Worm (Caenorhabditis elegans) whole organism, mixed stage, embryonic: Measurements from ENCODE around the gene str-135.

ENCODE experiments used
- bed-3 ChIP-seq: fragments of 200-800 bp; sonication (Bioruptor generic); optimal IDR thresholded peaks from 3 replicates; lab custom pipeline; 2018; ENCODE audit warnings: mild to moderate bottlenecking, missing genetic modification characterization, moderate library complexity, missing compliant biosample characterization
- blmp-1 ChIP-seq: fragments of 150-350 bp; optimal IDR thresholded peaks from 2 replicates; lab custom pipeline; 2014; ENCODE audit warnings: missing biosample characterization, missing genetic modification characterization
- ceh-39 ChIP-seq: fragments of 150-350 bp; optimal IDR thresholded peaks from 2 replicates; lab custom pipeline; 2014; ENCODE audit warnings: missing biosample characterization, missing genetic modification characterization
- ceh-43 ChIP-seq: fragments of 200-800 bp; sonication (Bioruptor generic); optimal IDR thresholded peaks from 2 replicates; lab custom pipeline; 2018; ENCODE audit warnings: mild to moderate bottlenecking, missing genetic modification characterization, moderate library complexity, missing compliant biosample characterization
- ceh-83 ChIP-seq: fragments of 200-800 bp; sonication (Bioruptor generic); optimal IDR thresholded peaks from 2 replicates; lab custom pipeline; 2018; ENCODE audit warnings: mild to moderate bottlenecking, missing genetic modification characterization, missing compliant biosample characterization
- ces-1 ChIP-seq: fragments of 150-350 bp; optimal IDR thresholded peaks from 2 replicates; lab custom pipeline; 2014; ENCODE audit warnings: missing biosample characterization, missing genetic modification reagents, missing genetic modification characterization
- cnd-1 ChIP-seq: fragments of 200-800 bp; sonication (Bioruptor generic); optimal IDR thresholded peaks from 2 replicates; lab custom pipeline; 2018; ENCODE audit warnings: mild to moderate bottlenecking, missing genetic modification characterization, missing compliant biosample characterization
- drap-1 ChIP-seq: fragments of 200-800 bp; sonication (Bioruptor generic); optimal IDR thresholded peaks from 3 replicates; lab custom pipeline; 2018; ENCODE audit warnings: mild to moderate bottlenecking, missing genetic modification characterization, missing compliant biosample characterization
- elt-1 ChIP-seq: sonication (generic microtip); optimal IDR thresholded peaks from 2 replicates; lab custom pipeline; 2017; ENCODE audit warnings: missing genetic modification characterization, mild to moderate bottlenecking, missing compliant biosample characterization, antibody characterized with exemption, moderate library complexity, borderline replicate concordance; ENCODE audit not compliant: insufficient read depth
- elt-3 ChIP-seq: fragments of 150-350 bp; optimal IDR thresholded peaks from 2 replicates; lab custom pipeline; 2014; ENCODE audit warnings: missing biosample characterization, missing genetic modification characterization
- flh-1 ChIP-seq: fragments of 200-800 bp; sonication (Bioruptor generic); optimal IDR thresholded peaks from 2 replicates; lab custom pipeline; 2018; ENCODE audit warnings: mild to moderate bottlenecking, missing genetic modification characterization, moderate library complexity, missing compliant biosample characterization
- ham-2 ChIP-seq: fragments of 200-800 bp; sonication (Bioruptor generic); optimal IDR thresholded peaks from 2 replicates; lab custom pipeline; 2018; ENCODE audit warnings: mild to moderate bottlenecking, missing genetic modification characterization, missing compliant biosample characterization
- hlh-1 ChIP-seq: fragments of 150-350 bp; optimal IDR thresholded peaks from 2 replicates; lab custom pipeline; 2014; ENCODE audit warnings: missing biosample characterization, missing genetic modification reagents, missing genetic modification characterization
- lin-13 ChIP-seq: fragments of 150-350 bp; optimal IDR thresholded peaks from 2 replicates; lab custom pipeline; 2014; ENCODE audit warnings: missing biosample characterization, missing genetic modification characterization
- lin-32 ChIP-seq: fragments of 200-800 bp; sonication (Bioruptor generic); optimal IDR thresholded peaks from 2 replicates; lab custom pipeline; 2018; ENCODE audit warnings: mild to moderate bottlenecking, missing genetic modification characterization, missing compliant biosample characterization
- lsy-2 ChIP-seq: fragments of 150-350 bp; optimal IDR thresholded peaks from 2 replicates; lab custom pipeline; 2014; ENCODE audit warnings: missing biosample characterization, missing genetic modification characterization
- mab-5 ChIP-seq: fragments of 150-350 bp; optimal IDR thresholded peaks from 2 replicates; lab custom pipeline; 2014; ENCODE audit warnings: missing biosample characterization, missing genetic modification characterization
- mep-1 ChIP-seq: fragments of 150-350 bp; optimal IDR thresholded peaks from 2 replicates; lab custom pipeline; 2017; ENCODE audit warnings: missing biosample characterization, missing genetic modification reagents, missing genetic modification characterization, inconsistent platforms
- mls-2 ChIP-seq: sonication (generic microtip); optimal IDR thresholded peaks from 2 replicates; lab custom pipeline; 2016; ENCODE audit warnings: mild to moderate bottlenecking, missing genetic modification characterization, moderate library complexity, missing compliant biosample characterization
- nhr-12 ChIP-seq: fragments of 150-350 bp; optimal IDR thresholded peaks from 2 replicates; lab custom pipeline; 2014; ENCODE audit warnings: missing biosample characterization, missing genetic modification characterization
- nhr-2 ChIP-seq: fragments of 150-350 bp; optimal IDR thresholded peaks from 2 replicates; lab custom pipeline; 2014; ENCODE audit warnings: missing biosample characterization, missing genetic modification characterization
- nhr-237 ChIP-seq: fragments of 150-350 bp; optimal IDR thresholded peaks from 2 replicates; lab custom pipeline; 2014; ENCODE audit warnings: missing biosample characterization, missing genetic modification characterization
- nhr-28 ChIP-seq: fragments of 150-350 bp; optimal IDR thresholded peaks from 2 replicates; lab custom pipeline; 2014; ENCODE audit warnings: missing biosample characterization, missing genetic modification characterization
- nhr-76 ChIP-seq: sonication (generic microtip); optimal IDR thresholded peaks from 2 replicates; lab custom pipeline; 2017; ENCODE audit warnings: missing biosample characterization, missing genetic modification characterization
- pha-4 ChIP-seq: fragments of 150-350 bp; optimal IDR thresholded peaks from 2 replicates; lab custom pipeline; 2018; ENCODE audit warnings: missing biosample characterization, missing genetic modification reagents, missing genetic modification characterization
- sem-2 ChIP-seq: fragments of 200-800 bp; sonication (Bioruptor generic); optimal IDR thresholded peaks from 2 replicates; lab custom pipeline; 2018; ENCODE audit warnings: mild to moderate bottlenecking, missing genetic modification characterization, missing compliant biosample characterization
- snpc-4 ChIP-seq: fragments of 150-350 bp; optimal IDR thresholded peaks from 2 replicates; lab custom pipeline; 2014; ENCODE audit warnings: missing biosample characterization, missing genetic modification characterization
- sptf-1 ChIP-seq: sonication (generic microtip); optimal IDR thresholded peaks from 2 replicates; lab custom pipeline; 2017; ENCODE audit warnings: mild to moderate bottlenecking, missing genetic modification characterization, moderate library complexity, missing compliant biosample characterization
- tbx-8 ChIP-seq: fragments of 200-800 bp; sonication (Bioruptor generic); optimal IDR thresholded peaks from 2 replicates; lab custom pipeline; 2018; ENCODE audit warnings: mild to moderate bottlenecking, missing genetic modification characterization, moderate library complexity, missing compliant biosample characterization
- unc-62 ChIP-seq: fragments of 150-350 bp; optimal IDR thresholded peaks from 2 replicates; lab custom pipeline; 2014; ENCODE audit warnings: missing biosample characterization, missing genetic modification reagents, missing genetic modification characterization
- zip-8 ChIP-seq: fragments of 150-350 bp; optimal IDR thresholded peaks from 2 replicates; lab custom pipeline; 2014; ENCODE audit warnings: missing biosample characterization, missing genetic modification characterization
- ztf-11 ChIP-seq: fragments of 150-350 bp; optimal IDR thresholded peaks from 2 replicates; lab custom pipeline; 2014; ENCODE audit warnings: missing biosample characterization, missing genetic modification characterization

The str-135 gene

DNA sequence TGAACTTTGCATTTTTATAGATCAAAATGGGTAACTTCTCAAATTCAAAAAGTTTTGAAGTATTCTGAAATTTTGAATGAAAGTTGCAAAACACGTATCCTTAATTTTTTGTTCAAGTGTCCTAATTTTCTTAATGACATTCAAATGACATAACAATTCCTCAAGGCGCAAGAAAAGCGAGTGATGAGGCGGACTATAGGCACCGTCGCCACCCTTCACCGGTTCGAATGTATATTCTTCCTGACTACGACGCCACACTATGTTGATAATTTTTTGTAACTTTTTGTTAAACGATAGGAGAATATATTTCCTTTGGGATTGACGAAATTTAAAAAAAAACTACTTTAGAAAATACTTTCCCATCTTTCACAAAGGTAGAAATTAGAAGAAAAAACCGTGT is 976 bp upstream of the str-135 start:
- TF ChIP-seq sptf-1 (tag; lab: Kevin White, UChicago) (no peak), nhr-2 (no peak), nhr-28 (tag; lab: Kevin White, UChicago) (no peak), cnd-1 (no peak), sem-2 (GFP tag; lab: Kevin White, UChicago) (no peak), tbx-8 (no peak), unc-62 (GFP tag; lab: Kevin White, UChicago) (no peak), elt-1 (tag; lab: Kevin White, UChicago) (no peak), nhr-76 (tag; lab: Kevin White, UChicago) (no peak), pha-4 (no peak), ztf-11 (no peak), ceh-43 (GFP tag; lab: Kevin White, UChicago) (no peak), blmp-1 (no peak), hlh-1 (tag; lab: Kevin White, UChicago) (no peak), bed-3 (GFP tag; lab: Kevin White, UChicago) (no peak), lin-32 (no peak), mab-5 (tag; lab: Kevin White, UChicago) (no peak), ces-1 (GFP tag; lab: Kevin White, UChicago) (no peak), elt-3 (tag; lab: Kevin White, UChicago) (no peak), lin-13 (tag; lab: Kevin White, UChicago) (no peak)

DNA sequence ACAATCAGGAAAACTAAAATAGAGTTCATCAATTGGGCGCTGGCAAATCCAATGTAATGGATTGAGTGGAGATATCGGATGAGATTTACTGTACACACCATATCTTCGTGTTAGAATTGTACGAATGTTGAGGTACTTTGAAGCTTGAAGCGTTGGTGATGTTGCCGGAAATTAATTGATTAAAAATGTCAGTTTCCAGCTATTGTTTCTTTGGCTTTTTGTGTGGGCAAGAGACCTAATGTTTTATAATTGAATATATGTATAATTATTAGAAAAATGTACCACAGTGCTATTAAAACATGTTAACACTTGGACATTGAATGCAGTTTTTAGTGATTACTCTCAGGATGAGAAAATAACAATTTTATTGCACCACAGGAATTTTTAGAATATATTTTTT is 1.8 kb downstream of the str-135 start, which contains the start of gene str-136:
TSS of gene str-136 (minus strand) at position 101 of the 400 bp plus-strand sequence.
- TF ChIP-seq ham-2: no peak
- TF ChIP-seq tbx-8: no peak
- no peak for TF ChIP-seq elt-1 (tag; lab: Kevin White, UChicago)
- TF ChIP-seq nhr-76 (tag; lab: Kevin White, UChicago): no peak

ce11 chrV:8271995-8272394 is 8.7 kb downstream of the str-135 start, which contains the start of gene asp-5:
Gene asp-5 (plus strand): TSS chrV:8272385.
- TF ChIP-seq nhr-12 (tag; lab: Kevin White, UChicago) (no peak), ham-2 (no peak), flh-1 (GFP tag; lab: Kevin White, UChicago) (no peak), nhr-76 (tag; lab: Kevin White, UChicago) (no peak), cnd-1 (no peak), mep-1 (no peak), ceh-39 (tag; lab: Kevin White, UChicago) (no peak), nhr-237 (no peak), ceh-83 (GFP tag; lab: Kevin White, UChicago) (no peak), elt-3 (tag; lab: Kevin White, UChicago) (no peak), snpc-4 (tag; lab: Kevin White, UChicago) (no peak)

- no peak for TF ChIP-seq flh-1 (GFP tag; lab: Kevin White, UChicago)
- no peak for TF ChIP-seq ceh-43 (GFP tag; lab: Kevin White, UChicago)
- TF ChIP-seq unc-62 (GFP tag; lab: Kevin White, UChicago): no peak
- no peak for TF ChIP-seq bed-3 (GFP tag; lab: Kevin White, UChicago)
- no peak for TF ChIP-seq drap-1
- TF ChIP-seq lin-32: no peak
- TF ChIP-seq elt-1 (tag; lab: Kevin White, UChicago): no peak
- no peak for TF ChIP-seq pha-4
- no peak for TF ChIP-seq lsy-2 (tag; lab: Kevin White, UChicago)
- no peak for TF ChIP-seq elt-3 (tag; lab: Kevin White, UChicago)
- TF ChIP-seq zip-8: no peak
- TF ChIP-seq cnd-1: no peak
- TF ChIP-seq nhr-12 (tag; lab: Kevin White, UChicago): no peak
- TF ChIP-seq nhr-237: no peak
- TF ChIP-seq mep-1: no peak
These were observed 9.3 kb downstream of the str-135 start for ce11 chrV:8271395-8271794.

- no peak for TF ChIP-seq lin-13 (tag; lab: Kevin White, UChicago)
- no peak for TF ChIP-seq nhr-2
- TF ChIP-seq flh-1 (GFP tag; lab: Kevin White, UChicago): no peak
- no peak for TF ChIP-seq nhr-76 (tag; lab: Kevin White, UChicago)
- TF ChIP-seq ceh-83 (GFP tag; lab: Kevin White, UChicago): no peak
- TF ChIP-seq mls-2 (tag; lab: Kevin White, UChicago): no peak
- TF ChIP-seq ceh-39 (tag; lab: Kevin White, UChicago): no peak
- TF ChIP-seq sem-2 (GFP tag; lab: Kevin White, UChicago): no peak
- TF ChIP-seq cnd-1: no peak
- no peak for TF ChIP-seq drap-1
- no peak for TF ChIP-seq elt-3 (tag; lab: Kevin White, UChicago)
- no peak for TF ChIP-seq ces-1 (GFP tag; lab: Kevin White, UChicago)
- no peak for TF ChIP-seq ceh-43 (GFP tag; lab: Kevin White, UChicago)
- no peak for TF ChIP-seq hlh-1 (tag; lab: Kevin White, UChicago)
- TF ChIP-seq, all 35 proteins: peak for 0
These were observed 10.8 kb downstream of the str-135 start for ce11 chrV:8269878-8270277.
